Worm (Caenorhabditis elegans) whole organism, L1 larva: ENCODE measurements around the gene mul-1.

Source experiments
- ces-1 ChIP-seq: fragments of 150-350 bp; optimal IDR thresholded peaks from 2 replicates; lab custom pipeline; 2014; ENCODE audit warnings: missing biosample characterization, missing genetic modification reagents, missing genetic modification characterization
- hpl-2 ChIP-seq: fragments of 150-350 bp; optimal IDR thresholded peaks from 2 replicates; lab custom pipeline; 2014; ENCODE audit warnings: missing biosample characterization, missing genetic modification reagents, missing genetic modification characterization
- lin-15B ChIP-seq: fragments of 150-350 bp; sonication (generic microtip); optimal IDR thresholded peaks from 3 replicates; lab custom pipeline; 2014; ENCODE audit warnings: missing biosample characterization, missing genetic modification characterization
- nhr-12 ChIP-seq: sonication (generic microtip); optimal IDR thresholded peaks from 2 replicates; lab custom pipeline; 2017; ENCODE audit warnings: missing biosample characterization, missing genetic modification characterization
- nhr-28 ChIP-seq: fragments of 150-350 bp; optimal IDR thresholded peaks from 2 replicates; lab custom pipeline; 2014; ENCODE audit warnings: missing biosample characterization, missing genetic modification characterization
- skn-1 ChIP-seq: fragments of 150-350 bp; optimal IDR thresholded peaks from 2 replicates; lab custom pipeline; 2014; ENCODE audit warnings: missing biosample characterization, missing genetic modification characterization
- unc-62 ChIP-seq: fragments of 150-350 bp; optimal IDR thresholded peaks from 2 replicates; lab custom pipeline; 2014; ENCODE audit warnings: missing biosample characterization, missing genetic modification reagents, missing genetic modification characterization
- zag-1 ChIP-seq: fragments of 150-350 bp; optimal IDR thresholded peaks from 2 replicates; lab custom pipeline; 2014; ENCODE audit warnings: missing biosample characterization, missing genetic modification characterization

ce11 chrIV:4135744-4136143 is 12.8 kb upstream of the mul-1 start, which contains the start of gene F49F1.17:
- TF ChIP-seq nhr-12 (tag; lab: Kevin White, UChicago) (no peak), lin-15B (tag; lab: Kevin White, UChicago) (no peak), zag-1 (tag; lab: Kevin White, UChicago) (no peak), hpl-2 (no peak), unc-62 (no peak), ces-1 (GFP tag; lab: Kevin White, UChicago) (no peak), nhr-28 (tag; lab: Kevin White, UChicago) (no peak), skn-1 (tag; lab: Kevin White, UChicago) (no peak)
